Fruit fly (Drosophila melanogaster) whole organism, pupa: Measurements from ENCODE around the gene shep.

Source experiments
- CG10348 ChIP-seq: fragments of 200-800 bp; sonication (Bioruptor generic); IDR thresholded peaks from 2 replicates; pipeline ENCODE4 v1.3.6; 2022; ENCODE audit warnings: missing biosample characterization, missing genetic modification characterization
- CG13204 ChIP-seq: fragments of 200-800 bp; sonication (Bioruptor generic); optimal IDR thresholded peaks from 2 replicates; lab custom pipeline; 2018; ENCODE audit warnings: missing biosample characterization, mild to moderate bottlenecking, missing genetic modification characterization, moderate library complexity
- CG17806 ChIP-seq: fragments of 200-800 bp; sonication (Bioruptor generic); optimal IDR thresholded peaks from 2 replicates; lab custom pipeline; 2018; ENCODE audit warnings: missing biosample characterization, mild to moderate bottlenecking, missing genetic modification characterization, moderate library complexity
- CG32121 ChIP-seq: fragments of 200-800 bp; sonication (Bioruptor generic); IDR thresholded peaks from 2 replicates; pipeline ENCODE4 v1.3.6; 2022; ENCODE audit warnings: missing biosample characterization, missing genetic modification characterization
- CG34367 ChIP-seq: fragments of 200-800 bp; sonication (Bioruptor generic); optimal IDR thresholded peaks from 2 replicates; lab custom pipeline; 2018; ENCODE audit warnings: missing biosample characterization, mild to moderate bottlenecking, missing genetic modification characterization
- CG4496 ChIP-seq: fragments of 200-800 bp; sonication (Bioruptor generic); IDR thresholded peaks from 3 replicates; pipeline ENCODE4 v1.3.6; 2022; ENCODE audit warnings: missing biosample characterization, missing genetic modification characterization
- CG9948 ChIP-seq: fragments of 200-800 bp; sonication (Bioruptor generic); optimal IDR thresholded peaks from 2 replicates; lab custom pipeline; 2018; ENCODE audit warnings: missing biosample characterization, mild to moderate bottlenecking, missing genetic modification characterization, moderate library complexity
- D1 ChIP-seq: fragments of 200-800 bp; sonication (Bioruptor generic); optimal IDR thresholded peaks from 2 replicates; lab custom pipeline; 2018; ENCODE audit warnings: missing biosample characterization, mild to moderate bottlenecking, missing genetic modification characterization, moderate library complexity
- EcR ChIP-seq: fragments of 200-800 bp; sonication (Bioruptor generic); optimal IDR thresholded peaks from 3 replicates; lab custom pipeline; 2019; ENCODE audit warnings: missing biosample characterization, missing genetic modification characterization, mild to moderate bottlenecking, moderate library complexity, missing genetic modification reagents
- Ets98B ChIP-seq: fragments of 200-800 bp; sonication (Bioruptor generic); IDR thresholded peaks from 2 replicates; pipeline ENCODE4 v1.3.6; 2022; ENCODE audit warnings: missing biosample characterization, missing genetic modification characterization
- Pif1A ChIP-seq: fragments of 200-800 bp; sonication (Bioruptor generic); optimal IDR thresholded peaks from 3 replicates; lab custom pipeline; 2016; ENCODE audit warnings: missing biosample characterization, missing genetic modification characterization
- Pif1B ChIP-seq: fragments of 200-800 bp; sonication (Bioruptor generic); optimal IDR thresholded peaks from 3 replicates; lab custom pipeline; 2016; ENCODE audit warnings: missing biosample characterization, missing genetic modification characterization
- fd96Ca ChIP-seq: fragments of 200-800 bp; sonication (Bioruptor generic); IDR thresholded peaks from 3 replicates; pipeline ENCODE4 v1.3.6; 2022; ENCODE audit warnings: missing biosample characterization, missing genetic modification characterization
- gl ChIP-seq: fragments of 200-800 bp; sonication (Bioruptor generic); optimal IDR thresholded peaks from 2 replicates; lab custom pipeline; 2018; ENCODE audit warnings: missing biosample characterization, mild to moderate bottlenecking, missing genetic modification characterization

dm6 chr3L:5139312-5139711 is 138.4 kb downstream of the shep start, which contains the start of the genes Tcs5 and CHMP2B:
- TF ChIP-seq Ets98B (GFP tag; lab: Robert Waterston, UW) (peak; percentile 100), CG32121 (GFP tag; lab: Robert Waterston, UW) (peak; percentile 100), D1 (no peak), CG4496 (GFP tag; lab: Robert Waterston, UW) (peak; percentile 100), CG34367 (tag; lab: Kevin White, UChicago) (peak; percentile 100), CG10348 (GFP tag; lab: Robert Waterston, UW) (peak; percentile 100), gl (tag; lab: Kevin White, UChicago) (peak; percentile 99), CG17806 (peak; percentile 100), fd96Ca (GFP tag; lab: Robert Waterston, UW) (peak; percentile 100), EcR (GFP tag; lab: Kevin White, UChicago) (peak; percentile 71), Pif1B (GFP tag; lab: Kevin White, UChicago) (peak; percentile 100), CG13204 (GFP tag; lab: Kevin White, UChicago) (peak; percentile 98), CG9948 (tag; lab: Kevin White, UChicago) (peak; percentile 100), Pif1A (GFP tag; lab: Kevin White, UChicago) (peak; percentile 100)
